Fruit fly (Drosophila melanogaster) whole organism, embryonic: Measurements from ENCODE around the gene CG9986.

Source experiments
- BEAF-32 ChIP-seq: fragments of 200-800 bp; sonication (Bioruptor generic); optimal IDR thresholded peaks from 3 replicates; lab custom pipeline; 2017; ENCODE audit warnings: missing biosample characterization, missing genetic modification characterization, mild to moderate bottlenecking, moderate library complexity, missing genetic modification reagents
- CG10462 ChIP-seq: fragments of 200-800 bp; sonication (Bioruptor generic); optimal IDR thresholded peaks from 2 replicates; lab custom pipeline; 2016; ENCODE audit warnings: missing biosample characterization, missing genetic modification characterization
- CG11247 ChIP-seq: fragments of 200-800 bp; sonication (Bioruptor generic); IDR thresholded peaks from 2 replicates; pipeline ENCODE4 v1.3.6; 2022; ENCODE audit warnings: missing biosample characterization, missing genetic modification characterization
- CG12219 ChIP-seq: fragments of 200-800 bp; sonication (Bioruptor generic); optimal IDR thresholded peaks from 3 replicates; lab custom pipeline; 2018; ENCODE audit warnings: missing biosample characterization, mild to moderate bottlenecking, missing genetic modification characterization
- CG13296 ChIP-seq: fragments of 200-800 bp; sonication (Bioruptor generic); optimal IDR thresholded peaks from 3 replicates; lab custom pipeline; 2018; ENCODE audit warnings: missing biosample characterization, mild to moderate bottlenecking, missing genetic modification characterization
- CG13424 ChIP-seq: fragments of 200-800 bp; sonication (Bioruptor generic); optimal IDR thresholded peaks from 2 replicates; lab custom pipeline; 2019; ENCODE audit warnings: missing biosample characterization, mild to moderate bottlenecking, missing genetic modification characterization, moderate library complexity
- CG15479 ChIP-seq: fragments of 200-800 bp; sonication (Bioruptor generic); optimal IDR thresholded peaks from 3 replicates; lab custom pipeline; 2019; ENCODE audit warnings: missing biosample characterization, mild to moderate bottlenecking, missing genetic modification characterization, moderate library complexity
- CG17912 ChIP-seq: fragments of 200-800 bp; sonication (Bioruptor generic); optimal IDR thresholded peaks from 2 replicates; lab custom pipeline; 2018; ENCODE audit warnings: missing biosample characterization, mild to moderate bottlenecking, missing genetic modification characterization
- CG1832 ChIP-seq: fragments of 200-800 bp; sonication (Bioruptor generic); optimal IDR thresholded peaks from 2 replicates; lab custom pipeline; 2017; ENCODE audit warnings: missing biosample characterization, mild to moderate bottlenecking, missing genetic modification characterization, inconsistent platforms
- CG2120 ChIP-seq: fragments of 200-800 bp; sonication (Bioruptor generic); optimal IDR thresholded peaks from 3 replicates; lab custom pipeline; 2016; ENCODE audit warnings: missing biosample characterization, missing genetic modification characterization
- CG30431 ChIP-seq: fragments of 200-800 bp; sonication (Bioruptor generic); optimal IDR thresholded peaks from 2 replicates; lab custom pipeline; 2017; ENCODE audit warnings: missing biosample characterization, missing genetic modification characterization
- CG32532 ChIP-seq: fragments of 200-800 bp; sonication (Bioruptor generic); IDR thresholded peaks from 2 replicates; pipeline ENCODE4 v1.3.6; 2022; ENCODE audit warnings: missing biosample characterization, missing genetic modification characterization
- CG32772 ChIP-seq: fragments of 200-800 bp; sonication (Bioruptor generic); IDR thresholded peaks from 2 replicates; pipeline ENCODE4 v1.3.6; 2022; ENCODE audit warnings: missing biosample characterization, missing genetic modification characterization
- CG3726 ChIP-seq: fragments of 200-800 bp; sonication (Bioruptor generic); IDR thresholded peaks from 3 replicates; pipeline ENCODE4, ENCODE4 v1.3.6; 2022; ENCODE audit warnings: missing biosample characterization, missing genetic modification characterization
- CG7357 ChIP-seq: fragments of 200-800 bp; sonication (Bioruptor generic); IDR thresholded peaks from 3 replicates; pipeline ENCODE4 v1.3.6; 2022; ENCODE audit warnings: missing biosample characterization, missing genetic modification characterization
- CG7556 ChIP-seq: fragments of 200-800 bp; sonication (Bioruptor generic); optimal IDR thresholded peaks from 2 replicates; lab custom pipeline; 2017; ENCODE audit warnings: missing biosample characterization, mild to moderate bottlenecking, missing genetic modification characterization
- CHES-1-like ChIP-seq: fragments of 200-800 bp; sonication (Bioruptor generic); optimal IDR thresholded peaks from 2 replicates; lab custom pipeline; 2016; ENCODE audit warnings: missing biosample characterization, missing genetic modification characterization
- D19A ChIP-seq: fragments of 200-800 bp; optimal IDR thresholded peaks from 3 replicates; lab custom pipeline; 2019; ENCODE audit warnings: missing biosample characterization, mild to moderate bottlenecking, missing genetic modification characterization, moderate library complexity
- Ets97D ChIP-seq: fragments of 200-800 bp; sonication (Bioruptor generic); optimal IDR thresholded peaks from 3 replicates; lab custom pipeline; 2016; ENCODE audit warnings: missing biosample characterization, missing genetic modification characterization
- Gug ChIP-seq: fragments of 200-800 bp; sonication (Bioruptor generic); IDR thresholded peaks from 4 replicates; pipeline ENCODE4 v1.3.6; 2022; ENCODE audit warnings: missing biosample characterization, missing genetic modification characterization
- Hr39 ChIP-seq: fragments of >200 bp; optimal IDR thresholded peaks from 2 replicates; lab custom pipeline; 2017
- Hsf ChIP-seq: fragments of 200-800 bp; sonication (Bioruptor generic); optimal IDR thresholded peaks from 3 replicates; lab custom pipeline; 2016; ENCODE audit warnings: missing biosample characterization, missing genetic modification characterization
- Jarid2 ChIP-seq: fragments of 200-800 bp; sonication (Bioruptor generic); optimal IDR thresholded peaks from 3 replicates; lab custom pipeline; 2017; ENCODE audit warnings: mild to moderate bottlenecking, missing biosample characterization, missing genetic modification reagents, missing genetic modification characterization
- Mrtf ChIP-seq: fragments of 200-800 bp; sonication (Bioruptor generic); IDR thresholded peaks from 3 replicates; pipeline ENCODE4 v1.3.6; 2022; ENCODE audit warnings: missing biosample characterization, missing genetic modification characterization
- NFAT ChIP-seq: fragments of 200-800 bp; sonication (Bioruptor generic); IDR thresholded peaks from 2 replicates; pipeline ENCODE4 v1.3.6; 2022; ENCODE audit warnings: missing biosample characterization, missing genetic modification characterization
- Ptx1 ChIP-seq: fragments of 200-800 bp; sonication (Bioruptor generic); IDR thresholded peaks from 2 replicates; pipeline ENCODE4 v1.3.6; 2022; ENCODE audit warnings: missing biosample characterization, missing genetic modification characterization
- Rfx ChIP-seq: fragments of 200-800 bp; sonication (Bioruptor generic); IDR thresholded peaks from 2 replicates; pipeline ENCODE4 v1.3.6; 2022; ENCODE audit warnings: missing biosample characterization, missing genetic modification characterization
- Sry-β ChIP-seq: fragments of 200-800 bp; sonication (Bioruptor generic); optimal IDR thresholded peaks from 2 replicates; lab custom pipeline; 2018; ENCODE audit warnings: missing biosample characterization, mild to moderate bottlenecking, missing genetic modification characterization, moderate library complexity
- Ssrp ChIP-seq: fragments of 200-800 bp; sonication (Bioruptor generic); optimal IDR thresholded peaks from 2 replicates; lab custom pipeline; 2018; ENCODE audit warnings: missing biosample characterization, mild to moderate bottlenecking, missing genetic modification characterization, moderate library complexity
- ap ChIP-seq: fragments of 200-800 bp; sonication (Bioruptor generic); IDR thresholded peaks from 2 replicates; pipeline ENCODE4 v1.3.6; 2022; ENCODE audit warnings: missing biosample characterization, missing genetic modification characterization
- ase ChIP-seq: fragments of 200-800 bp; sonication (Bioruptor generic); IDR thresholded peaks from 3 replicates; pipeline ENCODE4 v1.3.6; 2022; ENCODE audit warnings: missing biosample characterization, missing genetic modification characterization
- bsh ChIP-seq, 2 experiments: fragments of 200-800 bp; sonication (Bioruptor generic); optimal IDR thresholded peaks; 2 replicates each; lab custom pipeline; 2017 to 2018; ENCODE audit warnings: mild to moderate bottlenecking in 2 of 2, missing biosample characterization in 2 of 2, missing genetic modification characterization in 2 of 2, moderate library complexity in 1 of 2
- chif ChIP-seq, 2 experiments: fragments of 200-800 bp; sonication (Bioruptor generic); optimal IDR thresholded peaks; 3 replicates each; lab custom pipeline; 2016; ENCODE audit warnings: missing biosample characterization in 2 of 2, missing genetic modification characterization in 2 of 2
- danr ChIP-seq: fragments of 200-800 bp; sonication (Bioruptor generic); IDR thresholded peaks from 2 replicates; pipeline ENCODE4 v1.3.6; 2022; ENCODE audit warnings: missing biosample characterization, missing genetic modification characterization
- dpn ChIP-seq, 2 experiments: fragments of 200-800 bp; sonication (Bioruptor generic); optimal IDR thresholded peaks; 3 replicates each; lab custom pipeline; 2016; ENCODE audit warnings: missing biosample characterization in 2 of 2, missing genetic modification characterization in 2 of 2
- exex ChIP-seq: fragments of 200-800 bp; sonication (Bioruptor generic); optimal IDR thresholded peaks from 4 replicates; lab custom pipeline; 2018; ENCODE audit warnings: missing biosample characterization, mild to moderate bottlenecking, missing genetic modification characterization, moderate library complexity
- gfzf ChIP-seq: fragments of 200-800 bp; sonication (Bioruptor generic); optimal IDR thresholded peaks from 2 replicates; lab custom pipeline; 2016; ENCODE audit warnings: missing biosample characterization, mild to moderate bottlenecking, missing genetic modification characterization, moderate library complexity
- grn ChIP-seq: fragments of 200-800 bp; sonication (Bioruptor generic); optimal IDR thresholded peaks from 3 replicates; lab custom pipeline; 2017; ENCODE audit warnings: missing biosample characterization, missing genetic modification characterization
- gsb ChIP-seq: fragments of 200-800 bp; sonication (Bioruptor generic); IDR thresholded peaks from 2 replicates; pipeline ENCODE4 v1.3.6; 2022; ENCODE audit warnings: missing biosample characterization, missing genetic modification characterization
- inv ChIP-seq: fragments of 200-800 bp; sonication (Bioruptor generic); IDR thresholded peaks from 2 replicates; pipeline ENCODE4 v1.3.6; 2022; ENCODE audit warnings: missing biosample characterization, missing genetic modification characterization; ENCODE audit not compliant: partially characterized antibody
- jing ChIP-seq: fragments of 200-800 bp; sonication (Bioruptor generic); optimal IDR thresholded peaks from 2 replicates; lab custom pipeline; 2018; ENCODE audit warnings: missing biosample characterization, mild to moderate bottlenecking, missing genetic modification characterization
- nau ChIP-seq: fragments of 200-800 bp; sonication (Bioruptor generic); optimal IDR thresholded peaks from 3 replicates; lab custom pipeline; 2017; ENCODE audit warnings: missing biosample characterization, mild to moderate bottlenecking, missing genetic modification characterization, missing genetic modification reagents
- pho ChIP-seq: fragments of 200-800 bp; sonication (Bioruptor generic); optimal IDR thresholded peaks from 2 replicates; lab custom pipeline; 2016; ENCODE audit warnings: missing biosample characterization, missing genetic modification characterization
- pnt ChIP-seq: fragments of 200-800 bp; sonication (Bioruptor generic); optimal IDR thresholded peaks from 3 replicates; lab custom pipeline; 2016; ENCODE audit warnings: missing biosample characterization, missing genetic modification characterization
- psq ChIP-seq: fragments of 200-800 bp; sonication (Bioruptor generic); optimal IDR thresholded peaks from 2 replicates; lab custom pipeline; 2017; ENCODE audit warnings: missing biosample characterization, missing genetic modification characterization
- twi ChIP-seq: fragments of 200-800 bp; optimal IDR thresholded peaks from 2 replicates; lab custom pipeline; 2019; ENCODE audit warnings: missing biosample characterization, mild to moderate bottlenecking, missing genetic modification characterization, moderate library complexity
- vfl ChIP-seq: fragments of 200-800 bp; sonication (Bioruptor generic); optimal IDR thresholded peaks from 2 replicates; lab custom pipeline; 2016; ENCODE audit warnings: missing biosample characterization, missing genetic modification characterization
- zen ChIP-seq: fragments of 200-800 bp; sonication (Bioruptor generic); optimal IDR thresholded peaks from 3 replicates; lab custom pipeline; 2018; ENCODE audit warnings: missing biosample characterization, mild to moderate bottlenecking, missing genetic modification characterization, moderate library complexity
- zen2 ChIP-seq: fragments of 200-800 bp; sonication (Bioruptor generic); IDR thresholded peaks from 3 replicates; pipeline ENCODE4 v1.3.6; 2022; ENCODE audit warnings: missing biosample characterization, missing genetic modification characterization; ENCODE audit not compliant: partially characterized antibody

CG9986 gene

dm6 chr3R:28599238-28600127, 6.4 kb upstream of the CG9986 start, which contains the start of the genes Noa36 and Hrb98DE (continued):
- TF ChIP-seq CG32532 (GFP tag; lab: Robert Waterston, UW): peak; percentile 70
- no peak for TF ChIP-seq vfl
- TF ChIP-seq bsh (GFP tag; optimal IDR thresholded peaks at IDR 0.05; lab: Kevin White, UChicago): peak in 1 of 2 experiments; percentile 7
- TF ChIP-seq zen2 (GFP tag; lab: Robert Waterston, UW): no peak
- TF ChIP-seq CG2120 (GFP tag; lab: Kevin White, UChicago): peak; percentile 68
- TF ChIP-seq CG7556: no peak
- peak; percentile 30; the same call in 1 of the 2 replicates for TF ChIP-seq danr
- TF ChIP-seq CG17912 (GFP tag; lab: Kevin White, UChicago): no peak
- no peak for TF ChIP-seq CHES-1-like (GFP tag; lab: Kevin White, UChicago)
- peak; percentile 94 for TF ChIP-seq CG7357 (GFP tag; lab: Robert Waterston, UW)
- 0 out of 2 replicates have a peak, but pooled peaks have one; percentile 30 for TF ChIP-seq CG11247 (GFP tag; lab: Robert Waterston, UW)
- peak; percentile 59 for TF ChIP-seq Hsf (GFP tag; lab: Kevin White, UChicago)
- TF ChIP-seq CG32772 (GFP tag; lab: Robert Waterston, UW): peak; percentile 40; the same call in 1 of the 2 replicates
- peak; percentile 40 for TF ChIP-seq CG13424 (tag; lab: Kevin White, UChicago)
- TF ChIP-seq chif (GFP tag; optimal IDR thresholded peaks at IDR 0.05; lab: Kevin White, UChicago): peak; percentile 20 to 57
- peak; percentile 7 for TF ChIP-seq grn (GFP tag; lab: Kevin White, UChicago)
- TF ChIP-seq zen (tag; lab: Kevin White, UChicago): no peak
- no peak for TF ChIP-seq nau
- TF ChIP-seq Ets97D (GFP tag; lab: Kevin White, UChicago): no peak
- no peak for TF ChIP-seq gsb (GFP tag; lab: Robert Waterston, UW)
- no peak for TF ChIP-seq jing (GFP tag; lab: Kevin White, UChicago)
- TF ChIP-seq CG3726 (GFP tag; lab: Robert Waterston, UW): no peak
- TF ChIP-seq CG10462: no peak
- TF ChIP-seq CG12219 (GFP tag; lab: Kevin White, UChicago): no peak
- TF ChIP-seq pnt (GFP tag; lab: Kevin White, UChicago): no peak
- no peak for TF ChIP-seq CG13296 (GFP tag; lab: Kevin White, UChicago)
- peak; percentile 63 for TF ChIP-seq Jarid2
- TF ChIP-seq Sry-β: peak; percentile 82
- peak; percentile 28 for TF ChIP-seq BEAF-32 (GFP tag; lab: Kevin White, UChicago)
- peak; percentile 16 for TF ChIP-seq pho (GFP tag; lab: Kevin White, UChicago)
- TF ChIP-seq D19A (tag; lab: Kevin White, UChicago): no peak
- TF ChIP-seq CG15479 (GFP tag; lab: Kevin White, UChicago): no peak
- peak; percentile 65; the same call in 1 of the 2 replicates for TF ChIP-seq NFAT (GFP tag; lab: Robert Waterston, UW)
- TF ChIP-seq dpn (GFP tag; optimal IDR thresholded peaks at IDR 0.05; lab: Kevin White, UChicago): peak in 1 of 2 experiments; percentile 4
- TF ChIP-seq CG30431 (GFP tag; lab: Kevin White, UChicago): no peak
- TF ChIP-seq ase (GFP tag; lab: Robert Waterston, UW): no peak
- TF ChIP-seq Hr39 (lab: Kevin White, UChicago): no peak
- TF ChIP-seq Gug (GFP tag; lab: Robert Waterston, UW): peak; percentile 76; the same call in 3 of the 4 replicates
- peak; percentile 18 for TF ChIP-seq Ssrp
- peak; percentile 79 for TF ChIP-seq Rfx (GFP tag; lab: Robert Waterston, UW)
- TF ChIP-seq Ptx1 (GFP tag; lab: Robert Waterston, UW): peak; percentile 60
- TF ChIP-seq ap: no peak
- no peak for TF ChIP-seq CG1832 (GFP tag; lab: Kevin White, UChicago)
- TF ChIP-seq gfzf (GFP tag; lab: Kevin White, UChicago): peak; percentile 75
- no peak for TF ChIP-seq psq
- TF ChIP-seq exex (tag; lab: Kevin White, UChicago): no peak
- no peak for TF ChIP-seq Mrtf (GFP tag; lab: Robert Waterston, UW)
- no peak for TF ChIP-seq inv (GFP tag; lab: Robert Waterston, UW)
- TF ChIP-seq twi (tag; lab: Kevin White, UChicago): no peak
